Fruit fly (Drosophila melanogaster) whole organism, embryonic: ENCODE measurements around the gene LManIV.
A peak's percentile ranks its signal among the peaks of the same experiment; 100 is the strongest.

Source experiments
- Abd-B ChIP-seq: fragments of 200-800 bp; sonication (Bioruptor generic); optimal IDR thresholded peaks from 2 replicates; lab custom pipeline; 2018; ENCODE audit warnings: missing biosample characterization, mild to moderate bottlenecking, missing genetic modification characterization, moderate library complexity
- CG10462 ChIP-seq: fragments of 200-800 bp; sonication (Bioruptor generic); optimal IDR thresholded peaks from 2 replicates; lab custom pipeline; 2016; ENCODE audit warnings: missing biosample characterization, missing genetic modification characterization
- CG10543 ChIP-seq: fragments of 200-800 bp; sonication (Bioruptor generic); optimal IDR thresholded peaks from 3 replicates; lab custom pipeline; 2017; ENCODE audit warnings: missing biosample characterization, mild to moderate bottlenecking, missing genetic modification characterization, moderate library complexity
- CG10565 ChIP-seq: fragments of 200-800 bp; sonication (Bioruptor generic); optimal IDR thresholded peaks from 3 replicates; lab custom pipeline; 2016; ENCODE audit warnings: missing biosample characterization, mild to moderate bottlenecking, missing genetic modification characterization
- CG12071 ChIP-seq: fragments of 200-800 bp; sonication (Bioruptor generic); optimal IDR thresholded peaks from 3 replicates; lab custom pipeline; 2018; ENCODE audit warnings: missing biosample characterization, mild to moderate bottlenecking, missing genetic modification characterization
- CG12219 ChIP-seq: fragments of 200-800 bp; sonication (Bioruptor generic); optimal IDR thresholded peaks from 3 replicates; lab custom pipeline; 2018; ENCODE audit warnings: missing biosample characterization, mild to moderate bottlenecking, missing genetic modification characterization
- CG13775 ChIP-seq: fragments of 200-800 bp; sonication (Bioruptor generic); optimal IDR thresholded peaks from 3 replicates; lab custom pipeline; 2017; ENCODE audit warnings: missing biosample characterization, mild to moderate bottlenecking, missing genetic modification characterization
- CG14441 ChIP-seq: fragments of 200-800 bp; sonication (Bioruptor generic); IDR thresholded peaks from 2 replicates; pipeline ENCODE4 v1.3.6; 2022; ENCODE audit warnings: missing biosample characterization, missing genetic modification characterization
- CG16815 ChIP-seq: fragments of 200-800 bp; sonication (Bioruptor generic); optimal IDR thresholded peaks from 3 replicates; lab custom pipeline; 2017; ENCODE audit warnings: missing biosample characterization, mild to moderate bottlenecking, missing genetic modification characterization
- CG18619 ChIP-seq: fragments of 200-800 bp; sonication (Bioruptor generic); optimal IDR thresholded peaks from 3 replicates; lab custom pipeline; 2017; ENCODE audit warnings: missing biosample characterization, mild to moderate bottlenecking, missing genetic modification characterization
- CG2202 ChIP-seq: fragments of 200-800 bp; sonication (Bioruptor generic); optimal IDR thresholded peaks from 2 replicates; lab custom pipeline; 2018; ENCODE audit warnings: missing biosample characterization, mild to moderate bottlenecking, missing genetic modification characterization
- CG2678 ChIP-seq: fragments of 200-800 bp; sonication (Bioruptor generic); optimal IDR thresholded peaks from 3 replicates; lab custom pipeline; 2019; ENCODE audit warnings: missing biosample characterization, mild to moderate bottlenecking, missing genetic modification characterization, moderate library complexity
- CG31365 ChIP-seq: fragments of 200-800 bp; sonication (Bioruptor generic); optimal IDR thresholded peaks from 2 replicates; lab custom pipeline; 2018; ENCODE audit warnings: missing biosample characterization, mild to moderate bottlenecking, missing genetic modification characterization
- CG3281 ChIP-seq: fragments of 200-800 bp; sonication (Bioruptor generic); optimal IDR thresholded peaks from 3 replicates; lab custom pipeline; 2017; ENCODE audit warnings: missing biosample characterization, mild to moderate bottlenecking, missing genetic modification characterization
- CG34422 ChIP-seq: fragments of 200-800 bp; sonication (Bioruptor generic); IDR thresholded peaks from 3 replicates; pipeline ENCODE4 v1.3.6; 2022; ENCODE audit warnings: missing biosample characterization, missing genetic modification characterization
- CG4282 ChIP-seq: fragments of 200-800 bp; sonication (Bioruptor generic); optimal IDR thresholded peaks from 2 replicates; lab custom pipeline; 2016; ENCODE audit warnings: missing biosample characterization, missing genetic modification characterization
- CG4328 ChIP-seq: fragments of 200-800 bp; sonication (Bioruptor generic); optimal IDR thresholded peaks from 3 replicates; lab custom pipeline; 2017; ENCODE audit warnings: missing biosample characterization, missing genetic modification reagents, missing genetic modification characterization
- CG6765 ChIP-seq: fragments of 200-800 bp; sonication (Bioruptor generic); optimal IDR thresholded peaks from 3 replicates; lab custom pipeline; 2017; ENCODE audit warnings: missing biosample characterization, mild to moderate bottlenecking, missing genetic modification characterization
- CG7745 ChIP-seq: fragments of 200-800 bp; sonication (Bioruptor generic); optimal IDR thresholded peaks from 2 replicates; lab custom pipeline; 2018; ENCODE audit warnings: missing biosample characterization, mild to moderate bottlenecking, missing genetic modification characterization, moderate library complexity
- CG8089 ChIP-seq: fragments of 200-800 bp; sonication (Bioruptor generic); optimal IDR thresholded peaks from 3 replicates; lab custom pipeline; 2016; ENCODE audit warnings: missing biosample characterization, missing genetic modification characterization
- CG8924 ChIP-seq: fragments of 200-800 bp; optimal IDR thresholded peaks from 3 replicates; lab custom pipeline; 2019; ENCODE audit warnings: missing biosample characterization, mild to moderate bottlenecking, missing genetic modification characterization, moderate library complexity
- CG9817 ChIP-seq: fragments of 200-800 bp; sonication (Bioruptor generic); optimal IDR thresholded peaks from 2 replicates; lab custom pipeline; 2018; ENCODE audit warnings: missing biosample characterization, mild to moderate bottlenecking, missing genetic modification characterization, moderate library complexity
- CG9932 ChIP-seq: fragments of 200-800 bp; sonication (Bioruptor generic); IDR thresholded peaks from 2 replicates; pipeline ENCODE4 v1.3.6; 2022; ENCODE audit warnings: missing biosample characterization, missing genetic modification characterization
- CoRest ChIP-seq: fragments of 200-800 bp; sonication (Bioruptor generic); optimal IDR thresholded peaks from 3 replicates; lab custom pipeline; 2018; ENCODE audit warnings: missing biosample characterization, mild to moderate bottlenecking, missing genetic modification characterization, moderate library complexity
- E2f2 ChIP-seq: fragments of 200-800 bp; sonication (Bioruptor generic); IDR thresholded peaks from 2 replicates; pipeline ENCODE4 v1.3.6; 2022; ENCODE audit warnings: missing biosample characterization, missing genetic modification characterization
- Ets97D ChIP-seq: fragments of 200-800 bp; sonication (Bioruptor generic); optimal IDR thresholded peaks from 3 replicates; lab custom pipeline; 2016; ENCODE audit warnings: missing biosample characterization, missing genetic modification characterization
- HmgD ChIP-seq: fragments of 200-800 bp; sonication (Bioruptor generic); optimal IDR thresholded peaks from 3 replicates; lab custom pipeline; 2016; ENCODE audit warnings: missing biosample characterization, missing genetic modification characterization
- HmgZ ChIP-seq: fragments of 200-800 bp; sonication (Bioruptor generic); optimal IDR thresholded peaks from 2 replicates; lab custom pipeline; 2018; ENCODE audit warnings: missing biosample characterization, mild to moderate bottlenecking, missing genetic modification characterization
- Hr3 ChIP-seq: fragments of 200-800 bp; sonication (Bioruptor generic); optimal IDR thresholded peaks from 3 replicates; lab custom pipeline; 2016; ENCODE audit warnings: missing biosample characterization, missing genetic modification characterization
- Med ChIP-seq: fragments of 200-800 bp; sonication (Bioruptor generic); peaks from one replicate; lab custom pipeline; 2016; ENCODE audit warnings: missing biosample characterization, missing genetic modification characterization, mild to moderate bottlenecking, inconsistent platforms, moderate library complexity
- Rx ChIP-seq: fragments of 200-800 bp; sonication (Bioruptor generic); IDR thresholded peaks from 2 replicates; pipeline ENCODE4 v1.3.6; 2022; ENCODE audit warnings: missing biosample characterization, missing genetic modification characterization
- ato ChIP-seq: fragments of 200-800 bp; sonication (Bioruptor generic); IDR thresholded peaks from 2 replicates; pipeline ENCODE4 v1.3.6; 2022; ENCODE audit warnings: missing biosample characterization, missing genetic modification characterization; ENCODE audit not compliant: partially characterized antibody
- dimm ChIP-seq: fragments of 200-800 bp; sonication (Bioruptor generic); IDR thresholded peaks from 2 replicates; pipeline ENCODE4 v1.3.6; 2022; ENCODE audit warnings: missing biosample characterization, missing genetic modification characterization
- emc ChIP-seq: fragments of 200-800 bp; sonication (Bioruptor generic); optimal IDR thresholded peaks from 2 replicates; lab custom pipeline; 2016; ENCODE audit warnings: missing biosample characterization, missing genetic modification characterization
- en ChIP-seq: fragments of 200-800 bp; sonication (Bioruptor generic); optimal IDR thresholded peaks from 2 replicates; lab custom pipeline; 2016; ENCODE audit warnings: missing biosample characterization, missing genetic modification characterization
- gce ChIP-seq: fragments of 200-800 bp; sonication (Bioruptor generic); IDR thresholded peaks from 3 replicates; pipeline ENCODE4 v1.3.6; 2022; ENCODE audit warnings: missing biosample characterization, missing genetic modification characterization
- hb ChIP-seq: fragments of 200-800 bp; sonication (Bioruptor generic); IDR thresholded peaks from 3 replicates; pipeline ENCODE4 v1.3.6; 2022; ENCODE audit warnings: missing biosample characterization, missing genetic modification characterization; ENCODE audit not compliant: partially characterized antibody
- jumu ChIP-seq: fragments of 200-800 bp; sonication (Bioruptor generic); optimal IDR thresholded peaks from 3 replicates; lab custom pipeline; 2016; ENCODE audit warnings: missing biosample characterization, missing genetic modification characterization
- kah ChIP-seq: fragments of 200-800 bp; sonication (Bioruptor generic); optimal IDR thresholded peaks from 2 replicates; lab custom pipeline; 2018; ENCODE audit warnings: missing biosample characterization, mild to moderate bottlenecking, missing genetic modification characterization
- mam ChIP-seq: fragments of 200-800 bp; sonication (Bioruptor generic); optimal IDR thresholded peaks from 3 replicates; lab custom pipeline; 2016; ENCODE audit warnings: missing biosample characterization, missing genetic modification characterization
- nerfin-2 ChIP-seq: fragments of 200-800 bp; sonication (Bioruptor generic); IDR thresholded peaks from 2 replicates; pipeline ENCODE4 v1.3.6; 2022; ENCODE audit warnings: missing biosample characterization, missing genetic modification characterization; ENCODE audit not compliant: partially characterized antibody
- p53 ChIP-seq: fragments of 200-800 bp; sonication (Bioruptor generic); optimal IDR thresholded peaks from 2 replicates; lab custom pipeline; 2016; ENCODE audit warnings: missing biosample characterization, missing genetic modification characterization
- pfk ChIP-seq: fragments of 200-800 bp; sonication (Bioruptor generic); optimal IDR thresholded peaks from 2 replicates; lab custom pipeline; 2018; ENCODE audit warnings: missing biosample characterization, mild to moderate bottlenecking, missing genetic modification characterization, moderate library complexity
- repo ChIP-seq: fragments of 200-800 bp; sonication (Bioruptor generic); optimal IDR thresholded peaks from 2 replicates; lab custom pipeline; 2016; ENCODE audit warnings: missing biosample characterization, missing genetic modification characterization
- rib ChIP-seq: fragments of 200-800 bp; sonication (Bioruptor generic); IDR thresholded peaks from 2 replicates; pipeline ENCODE4 v1.3.6; 2022; ENCODE audit warnings: missing biosample characterization, missing genetic modification characterization
- sima ChIP-seq: fragments of 200-800 bp; sonication (Bioruptor generic); optimal IDR thresholded peaks from 2 replicates; lab custom pipeline; 2016; ENCODE audit warnings: missing biosample characterization, missing genetic modification characterization
- slp2 ChIP-seq: fragments of 200-800 bp; sonication (Bioruptor generic); optimal IDR thresholded peaks from 2 replicates; lab custom pipeline; 2016; ENCODE audit warnings: missing biosample characterization, missing genetic modification characterization
- sug ChIP-seq: fragments of 200-800 bp; optimal IDR thresholded peaks from 2 replicates; lab custom pipeline; 2019; ENCODE audit warnings: missing biosample characterization, mild to moderate bottlenecking, missing genetic modification characterization, moderate library complexity
- tna ChIP-seq: fragments of 200-800 bp; sonication (Bioruptor generic); IDR thresholded peaks from 2 replicates; pipeline ENCODE4 v1.3.6; 2022; ENCODE audit warnings: missing biosample characterization, missing genetic modification characterization; ENCODE audit not compliant: partially characterized antibody
- ttk ChIP-seq: fragments of 200-800 bp; sonication (Bioruptor generic); IDR thresholded peaks from 2 replicates; pipeline ENCODE4 v2.1.2; 2022; ENCODE audit warnings: missing biosample characterization, missing genetic modification characterization
- vnd ChIP-seq: fragments of 200-800 bp; sonication (Bioruptor generic); IDR thresholded peaks from 3 replicates; pipeline ENCODE4 v1.3.6; 2022; ENCODE audit warnings: missing biosample characterization, missing genetic modification characterization; ENCODE audit not compliant: partially characterized antibody

The LManIV gene

dm6 chr2L:8738253-8738665 lies 33.9 kb downstream of the LManIV start:
- TF ChIP-seq CG4328 (no peak), mam (GFP tag; lab: Kevin White, UChicago) (peak; percentile 2), vnd (GFP tag; lab: Robert Waterston, UW) (no peak), CG10565 (GFP tag; lab: Kevin White, UChicago) (no peak), repo (no peak), Hr3 (GFP tag; lab: Kevin White, UChicago) (peak; percentile 36), CG10543 (peak; percentile 56), CG9932 (GFP tag; lab: Robert Waterston, UW) (peak; percentile 63), CG8089 (GFP tag; lab: Kevin White, UChicago) (no peak), CG4282 (GFP tag; lab: Kevin White, UChicago) (no peak), gce (GFP tag; lab: Robert Waterston, UW) (0 out of 3 replicates have a peak, but pooled peaks have one; percentile 50), Ets97D (GFP tag; lab: Kevin White, UChicago) (no peak), CG12219 (peak; percentile 18), hb (no peak), sima (GFP tag; lab: Kevin White, UChicago) (no peak), Abd-B (GFP tag; lab: Kevin White, UChicago) (no peak), emc (GFP tag; lab: Kevin White, UChicago) (no peak), ato (GFP tag; lab: Robert Waterston, UW) (no peak), CG13775 (GFP tag; lab: Kevin White, UChicago) (peak; percentile 29), p53 (GFP tag; lab: Kevin White, UChicago) (no peak), dimm (GFP tag; lab: Robert Waterston, UW) (no peak), CG10462 (GFP tag; lab: Kevin White, UChicago) (no peak), en (GFP tag; lab: Kevin White, UChicago) (no peak), rib (no peak), ttk (GFP tag; lab: Robert Waterston, UW) (no peak), sug (tag; lab: Kevin White, UChicago) (peak; percentile 83), CG7745 (no peak), CoRest (tag; lab: Kevin White, UChicago) (peak; percentile 21), CG18619 (GFP tag; lab: Kevin White, UChicago) (peak; percentile 3), CG9817 (tag; lab: Kevin White, UChicago) (peak; percentile 39), CG2678 (tag; lab: Kevin White, UChicago) (peak; percentile 68), jumu (GFP tag; lab: Kevin White, UChicago) (no peak), tna (GFP tag; lab: Robert Waterston, UW) (peak; percentile 28; the same call in 1 of the 2 replicates), slp2 (GFP tag; lab: Kevin White, UChicago) (no peak), Med (GFP tag; lab: Kevin White, UChicago) (peak; percentile 47), HmgD (no peak), CG2202 (no peak), CG8924 (peak; percentile 49), CG34422 (GFP tag; lab: Robert Waterston, UW) (peak; percentile 61; the same call in 1 of the 3 replicates), CG12071 (peak; percentile 32), nerfin-2 (GFP tag; lab: Robert Waterston, UW) (no peak; the same call in 1 of the 2 replicates), HmgZ (tag; lab: Kevin White, UChicago) (peak; percentile 71), CG14441 (GFP tag; lab: Robert Waterston, UW) (peak; percentile 68), pfk (GFP tag; lab: Kevin White, UChicago) (no peak), CG31365 (peak; percentile 4), CG6765 (no peak), CG16815 (no peak), kah (GFP tag; lab: Kevin White, UChicago) (no peak), Rx (GFP tag; lab: Robert Waterston, UW) (no peak), E2f2 (GFP tag; lab: Robert Waterston, UW) (no peak), CG3281 (GFP tag; lab: Kevin White, UChicago) (peak; percentile 48)
